Fruit fly (Drosophila melanogaster) whole organism, prepupa: ENCODE results near the gene Muc91C.

ENCODE experiments used
- CG11902 ChIP-seq: fragments of 200-800 bp; sonication (Bioruptor generic); optimal IDR thresholded peaks from 3 replicates; lab custom pipeline; 2016; ENCODE audit warnings: missing biosample characterization, missing genetic modification characterization
- CG16779 ChIP-seq: fragments of 200-800 bp; sonication (Bioruptor generic); optimal IDR thresholded peaks from 3 replicates; lab custom pipeline; 2017; ENCODE audit warnings: missing biosample characterization, mild to moderate bottlenecking, missing genetic modification characterization
- CG6854 ChIP-seq: fragments of 200-800 bp; sonication (Bioruptor generic); optimal IDR thresholded peaks from 2 replicates; lab custom pipeline; 2017; ENCODE audit warnings: missing biosample characterization, mild to moderate bottlenecking, missing genetic modification characterization
- Ets21C ChIP-seq: fragments of 200-800 bp; sonication (Bioruptor generic); optimal IDR thresholded peaks from 3 replicates; lab custom pipeline; 2016; ENCODE audit warnings: missing biosample characterization, missing genetic modification characterization
- Hr39 ChIP-seq: fragments of 200-800 bp; sonication (Bioruptor generic); optimal IDR thresholded peaks from 2 replicates; lab custom pipeline; 2016; ENCODE audit warnings: missing biosample characterization, missing genetic modification characterization
- Lpt ChIP-seq: fragments of 200-800 bp; sonication (Bioruptor generic); optimal IDR thresholded peaks from 3 replicates; lab custom pipeline; 2016; ENCODE audit warnings: missing biosample characterization, missing genetic modification characterization
- cyc ChIP-seq: fragments of 200-800 bp; sonication (Bioruptor generic); optimal IDR thresholded peaks from 3 replicates; lab custom pipeline; 2016; ENCODE audit warnings: missing biosample characterization, missing genetic modification characterization

DNA sequence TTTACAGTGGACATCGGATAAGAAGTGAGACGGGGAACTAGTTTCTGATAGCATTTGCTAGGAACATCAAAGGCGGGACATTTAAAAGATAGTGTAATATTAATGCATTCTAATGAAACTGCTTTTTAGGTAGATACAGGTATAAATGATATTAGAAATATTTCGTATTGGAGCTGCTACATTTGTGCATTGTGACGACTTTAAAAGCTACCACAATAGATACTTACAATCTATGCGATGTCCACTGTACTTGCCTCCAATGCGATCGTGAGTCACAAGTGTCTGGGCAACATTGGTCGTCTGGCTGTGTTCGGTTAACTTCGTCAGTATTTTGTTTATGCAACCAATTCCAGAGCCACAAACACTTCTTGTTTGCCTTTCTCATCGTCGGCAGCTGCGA, 22.7 kb downstream of the Muc91C start:
- TF ChIP-seq CG6854 (GFP tag; lab: Kevin White, UChicago) (no peak), cyc (peak; percentile 62), Lpt (no peak), CG11902 (GFP tag; lab: Kevin White, UChicago) (peak; percentile 26), Ets21C (GFP tag; lab: Kevin White, UChicago) (no peak), Hr39 (no peak), CG16779 (tag; lab: Kevin White, UChicago) (peak; percentile 50)
